Worm (Caenorhabditis elegans): Measurements from ENCODE around the gene T06F4.1.

The T06F4.1 gene

DNA sequence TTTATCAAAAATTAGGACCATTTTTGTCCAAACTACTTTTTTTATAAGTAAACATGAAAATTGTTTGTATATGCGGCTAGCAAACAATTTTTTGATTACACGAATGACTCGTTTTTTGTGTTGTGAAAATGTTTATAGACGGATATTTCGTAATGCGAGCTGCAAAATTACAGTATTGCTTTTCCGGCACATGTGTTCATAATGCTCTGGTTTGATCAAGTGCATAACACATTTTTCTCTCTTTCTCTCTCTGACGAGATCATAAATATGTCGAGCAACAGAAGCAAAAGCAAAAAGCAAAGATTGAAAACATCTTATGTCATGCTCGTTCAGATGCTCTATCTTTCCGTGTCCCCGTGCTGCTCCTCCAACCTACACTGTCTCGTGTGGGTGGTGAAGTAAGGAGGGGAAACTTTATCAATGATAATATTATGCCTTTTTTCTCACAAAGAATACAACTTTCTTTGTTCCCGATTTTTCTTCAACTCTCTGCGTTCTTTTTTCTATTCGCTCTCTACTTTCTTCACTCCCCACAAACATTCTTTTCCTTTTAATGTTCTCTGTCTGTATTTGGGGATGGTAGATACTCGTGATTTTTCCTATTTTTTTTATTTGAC is 60.5 kb downstream of the T06F4.1 start (continued):
- no peak for TF ChIP-seq C17E4.6 (GFP tag; IDR thresholded peaks at IDR 0.05)
- TF ChIP-seq tbp1 (GFP tag; optimal IDR thresholded peaks at IDR 0.05), result no peak
- TF ChIP-seq snpc-1.1 (tag; optimal IDR thresholded peaks at IDR 0.05; ENCODE audit: insufficient read depth), result no peak
- no peak for TF ChIP-seq sptf-2 (GFP tag; optimal IDR thresholded peaks at IDR 0.05)
- no peak for TF ChIP-seq K11D2.4 (GFP tag; IDR thresholded peaks at IDR 0.05)
- TF ChIP-seq sea-2 (GFP tag; IDR thresholded peaks at IDR 0.05), result no peak
- TF ChIP-seq nfya-1 (tag; optimal IDR thresholded peaks at IDR 0.05; ENCODE audit: borderline replicate concordance, insufficient read depth), result no peak
- peak; percentile 77 for TF ChIP-seq cebp-1 (GFP tag; IDR thresholded peaks at IDR 0.05)
- TF ChIP-seq cebp-1 (tag; optimal IDR thresholded peaks at IDR 0.05), result peak; percentile 86
- no peak for TF ChIP-seq F57A8.1 (GFP tag; optimal IDR thresholded peaks at IDR 0.05)
- no peak for TF ChIP-seq tlf-1 (GFP tag; optimal IDR thresholded peaks at IDR 0.05)
- TF ChIP-seq T26A5.8 (tag; optimal IDR thresholded peaks at IDR 0.05), result no peak
- TF ChIP-seq hlh-12 (tag; optimal IDR thresholded peaks at IDR 0.05), result no peak
- TF ChIP-seq ama-1 (optimal IDR thresholded peaks at IDR 0.05), result no peak
- no peak for TF ChIP-seq ama-1 (GFP tag; optimal IDR thresholded peaks at IDR 0.05)
- no peak for TF ChIP-seq nhr-27 (tag; optimal IDR thresholded peaks at IDR 0.05)
- no peak for TF ChIP-seq D2030.7 (GFP tag; IDR thresholded peaks at IDR 0.05)
- no peak for TF ChIP-seq T07F8.4 (tag; optimal IDR thresholded peaks at IDR 0.05)
- no peak for TF ChIP-seq nfya-2 (GFP tag; IDR thresholded peaks at IDR 0.05)
- no peak for TF ChIP-seq cebp-2 (GFP tag; IDR thresholded peaks at IDR 0.05)
- no peak for TF ChIP-seq unc-62 (GFP tag; optimal IDR thresholded peaks at IDR 0.05)
- TF ChIP-seq ekl-4 (GFP tag; IDR thresholded peaks at IDR 0.05), result no peak
- TF ChIP-seq F52B5.7 (tag; optimal IDR thresholded peaks at IDR 0.05), result no peak
- TF ChIP-seq bed-1 (GFP tag; IDR thresholded peaks at IDR 0.05), result no peak
- TF ChIP-seq tbx-9 (tag; optimal IDR thresholded peaks at IDR 0.05; ENCODE audit: borderline replicate concordance), result no peak
- TF ChIP-seq lag-1 (GFP tag; IDR thresholded peaks at IDR 0.05), result no peak
- TF ChIP-seq let-526 (GFP tag; IDR thresholded peaks at IDR 0.05), result 0 out of 2 replicates have a peak, but pooled peaks have one; percentile 30
- TF ChIP-seq ceh-27 (GFP tag; optimal IDR thresholded peaks at IDR 0.05), result no peak
- peak; percentile 48 for TF ChIP-seq F23B12.7 (tag; optimal IDR thresholded peaks at IDR 0.05; ENCODE audit: insufficient read depth)
- TF ChIP-seq unc-130 (GFP tag; optimal IDR thresholded peaks at IDR 0.05), result no peak
- TF ChIP-seq hlh-26 (GFP tag; conservative IDR thresholded peaks at IDR 0.05), result no peak
- TF ChIP-seq nhr-179 (tag; optimal IDR thresholded peaks at IDR 0.05), result no peak
- no peak for TF ChIP-seq aptf-3 (GFP tag; IDR thresholded peaks at IDR 0.05)
- TF ChIP-seq bed-2 (GFP tag; IDR thresholded peaks at IDR 0.05), result no peak
- TF ChIP-seq ceh-40 (GFP tag; IDR thresholded peaks at IDR 0.05), result no peak
- no peak for TF ChIP-seq him-1 (tag; optimal IDR thresholded peaks at IDR 0.05)
- peak; percentile 0 for TF ChIP-seq lin-40 (tag; optimal IDR thresholded peaks at IDR 0.05)
- no peak for TF ChIP-seq ztf-6 (GFP tag; IDR thresholded peaks at IDR 0.05)
- TF ChIP-seq efl-1 (GFP tag; optimal IDR thresholded peaks at IDR 0.05), result no peak
- no peak for TF ChIP-seq snpc-3.4 (tag; optimal IDR thresholded peaks at IDR 0.05)
- TF ChIP-seq F55B11.4 (tag; optimal IDR thresholded peaks at IDR 0.05; ENCODE audit: borderline replicate concordance, insufficient read depth), result no peak
